Fruit fly (Drosophila melanogaster) whole organism: ENCODE results near the gene wdn.

Experiments used
- CG8478 ChIP-seq: fragments of >200 bp; optimal IDR thresholded peaks from 2 replicates; lab custom pipeline; 2018; ENCODE audit warnings: inconsistent platforms
- EcR ChIP-seq, 2 experiments: fragments of >200 bp; optimal IDR thresholded peaks; 2 replicates each; lab custom pipeline; 2017; ENCODE audit warnings: missing biosample characterization in 2 of 2, missing genetic modification characterization in 2 of 2, missing genetic modification reagents in 2 of 2
- pan ChIP-seq: fragments of >200 bp; optimal IDR thresholded peaks from 2 replicates; lab custom pipeline; 2017

DNA sequence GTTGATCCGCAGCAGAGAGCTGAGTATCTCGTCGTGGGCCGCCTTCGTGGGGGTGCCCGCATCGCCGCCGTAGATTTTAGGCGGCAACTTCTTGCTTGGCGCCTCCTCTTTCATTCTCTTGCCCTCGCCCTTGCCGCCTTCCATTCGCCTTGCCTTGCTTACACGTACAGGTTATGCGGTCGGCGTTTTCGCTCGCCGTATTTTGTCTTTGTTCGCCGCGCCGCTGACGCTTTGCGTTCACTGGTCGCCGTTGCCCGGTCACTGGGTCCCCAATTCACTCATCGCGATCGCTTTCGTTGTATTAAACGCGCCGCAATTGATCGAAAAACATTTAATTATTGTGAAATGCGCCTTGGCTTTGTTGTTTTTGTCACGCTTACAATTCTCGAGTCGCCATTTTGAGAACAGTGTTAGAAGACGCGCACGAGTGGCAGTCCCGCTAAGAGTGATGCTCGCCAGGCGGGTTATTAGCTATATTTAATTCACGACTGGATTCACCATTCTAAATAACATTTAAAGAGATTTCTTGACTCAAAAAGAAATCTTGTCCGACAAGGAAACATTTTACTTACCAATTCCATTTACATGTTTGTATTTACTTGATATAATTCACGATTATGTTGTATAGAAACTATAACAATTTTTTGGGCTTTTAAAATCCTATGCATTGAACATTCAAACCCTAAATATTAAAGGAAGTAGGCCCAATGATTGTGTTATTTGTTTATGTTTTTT, at the start of gene wdn:
- TF ChIP-seq EcR (GFP tag; optimal IDR thresholded peaks at IDR 0.05; lab: Kevin White, UChicago) (no peak), pan (no peak), CG8478 (lab: Kevin White, UChicago) (no peak)
